Fruit fly (Drosophila melanogaster): Measurements from ENCODE around the gene CG13058.

dm6 chr3L:16339463-16339862 lies 10.8 kb downstream of the CG13058 start:
- TF ChIP-seq CG8301 (tag; optimal IDR thresholded peaks at IDR 0.05) (no peak), CG10348 (GFP tag; IDR thresholded peaks at IDR 0.05) (no peak), CG17806 (tag; optimal IDR thresholded peaks at IDR 0.05) (no peak), Snoo (tag; optimal IDR thresholded peaks at IDR 0.05) (no peak)
